Fruit fly (Drosophila melanogaster) whole organism, pupa: ENCODE results near the gene CG9536.
A peak's percentile ranks its signal among the peaks of the same experiment; 100 is the strongest.

ENCODE experiments used
- CG10348 ChIP-seq: fragments of 200-800 bp; sonication (Bioruptor generic); IDR thresholded peaks from 2 replicates; pipeline ENCODE4 v1.3.6; 2022; ENCODE audit warnings: missing biosample characterization, missing genetic modification characterization
- CG12605 ChIP-seq: fragments of 200-800 bp; sonication (Bioruptor generic); IDR thresholded peaks from 2 replicates; pipeline ENCODE4 v1.3.6; 2022; ENCODE audit warnings: missing biosample characterization, missing genetic modification characterization
- CG13204 ChIP-seq: fragments of 200-800 bp; sonication (Bioruptor generic); optimal IDR thresholded peaks from 2 replicates; lab custom pipeline; 2018; ENCODE audit warnings: missing biosample characterization, mild to moderate bottlenecking, missing genetic modification characterization, moderate library complexity
- CG14655 ChIP-seq: fragments of 200-800 bp; sonication (Bioruptor generic); optimal IDR thresholded peaks from 3 replicates; lab custom pipeline; 2017; ENCODE audit warnings: mild to moderate bottlenecking, missing biosample characterization, missing genetic modification reagents, missing genetic modification characterization
- CG15710 ChIP-seq: fragments of 200-800 bp; sonication (Bioruptor generic); optimal IDR thresholded peaks from 2 replicates; lab custom pipeline; 2018; ENCODE audit warnings: missing biosample characterization, mild to moderate bottlenecking, missing genetic modification characterization, moderate library complexity
- CG17806 ChIP-seq: fragments of 200-800 bp; sonication (Bioruptor generic); optimal IDR thresholded peaks from 2 replicates; lab custom pipeline; 2018; ENCODE audit warnings: missing biosample characterization, mild to moderate bottlenecking, missing genetic modification characterization, moderate library complexity
- CG32121 ChIP-seq: fragments of 200-800 bp; sonication (Bioruptor generic); IDR thresholded peaks from 2 replicates; pipeline ENCODE4 v1.3.6; 2022; ENCODE audit warnings: missing biosample characterization, missing genetic modification characterization
- CG34367 ChIP-seq: fragments of 200-800 bp; sonication (Bioruptor generic); optimal IDR thresholded peaks from 2 replicates; lab custom pipeline; 2018; ENCODE audit warnings: missing biosample characterization, mild to moderate bottlenecking, missing genetic modification characterization
- CG4496 ChIP-seq: fragments of 200-800 bp; sonication (Bioruptor generic); IDR thresholded peaks from 3 replicates; pipeline ENCODE4 v1.3.6; 2022; ENCODE audit warnings: missing biosample characterization, missing genetic modification characterization
- CG8159 ChIP-seq: fragments of 200-800 bp; sonication (Bioruptor generic); optimal IDR thresholded peaks from 3 replicates; lab custom pipeline; 2018; ENCODE audit warnings: missing biosample characterization, mild to moderate bottlenecking, missing genetic modification characterization, moderate library complexity
- CG8301 ChIP-seq: fragments of 200-800 bp; sonication (Bioruptor generic); optimal IDR thresholded peaks from 2 replicates; lab custom pipeline; 2018; ENCODE audit warnings: missing biosample characterization, mild to moderate bottlenecking, missing genetic modification characterization
- CG9948 ChIP-seq: fragments of 200-800 bp; sonication (Bioruptor generic); optimal IDR thresholded peaks from 2 replicates; lab custom pipeline; 2018; ENCODE audit warnings: missing biosample characterization, mild to moderate bottlenecking, missing genetic modification characterization, moderate library complexity
- D1 ChIP-seq: fragments of 200-800 bp; sonication (Bioruptor generic); optimal IDR thresholded peaks from 2 replicates; lab custom pipeline; 2018; ENCODE audit warnings: missing biosample characterization, mild to moderate bottlenecking, missing genetic modification characterization, moderate library complexity
- EcR ChIP-seq: fragments of 200-800 bp; sonication (Bioruptor generic); optimal IDR thresholded peaks from 3 replicates; lab custom pipeline; 2019; ENCODE audit warnings: missing biosample characterization, missing genetic modification characterization, mild to moderate bottlenecking, moderate library complexity, missing genetic modification reagents
- Ets98B ChIP-seq: fragments of 200-800 bp; sonication (Bioruptor generic); IDR thresholded peaks from 2 replicates; pipeline ENCODE4 v1.3.6; 2022; ENCODE audit warnings: missing biosample characterization, missing genetic modification characterization
- Pif1A ChIP-seq: fragments of 200-800 bp; sonication (Bioruptor generic); optimal IDR thresholded peaks from 3 replicates; lab custom pipeline; 2016; ENCODE audit warnings: missing biosample characterization, missing genetic modification characterization
- Pif1B ChIP-seq: fragments of 200-800 bp; sonication (Bioruptor generic); optimal IDR thresholded peaks from 3 replicates; lab custom pipeline; 2016; ENCODE audit warnings: missing biosample characterization, missing genetic modification characterization
- Snoo ChIP-seq: fragments of 200-800 bp; sonication (Bioruptor generic); optimal IDR thresholded peaks from 3 replicates; lab custom pipeline; 2017; ENCODE audit warnings: missing biosample characterization, mild to moderate bottlenecking, missing genetic modification characterization, inconsistent platforms
- fd96Ca ChIP-seq: fragments of 200-800 bp; sonication (Bioruptor generic); IDR thresholded peaks from 3 replicates; pipeline ENCODE4 v1.3.6; 2022; ENCODE audit warnings: missing biosample characterization, missing genetic modification characterization
- gl ChIP-seq: fragments of 200-800 bp; sonication (Bioruptor generic); optimal IDR thresholded peaks from 2 replicates; lab custom pipeline; 2018; ENCODE audit warnings: missing biosample characterization, mild to moderate bottlenecking, missing genetic modification characterization
- rn ChIP-seq: fragments of 200-800 bp; sonication (Bioruptor generic); IDR thresholded peaks from 2 replicates; pipeline ENCODE4 v1.3.6; 2022; ENCODE audit warnings: missing biosample characterization, missing genetic modification characterization

Gene CG9536

DNA sequence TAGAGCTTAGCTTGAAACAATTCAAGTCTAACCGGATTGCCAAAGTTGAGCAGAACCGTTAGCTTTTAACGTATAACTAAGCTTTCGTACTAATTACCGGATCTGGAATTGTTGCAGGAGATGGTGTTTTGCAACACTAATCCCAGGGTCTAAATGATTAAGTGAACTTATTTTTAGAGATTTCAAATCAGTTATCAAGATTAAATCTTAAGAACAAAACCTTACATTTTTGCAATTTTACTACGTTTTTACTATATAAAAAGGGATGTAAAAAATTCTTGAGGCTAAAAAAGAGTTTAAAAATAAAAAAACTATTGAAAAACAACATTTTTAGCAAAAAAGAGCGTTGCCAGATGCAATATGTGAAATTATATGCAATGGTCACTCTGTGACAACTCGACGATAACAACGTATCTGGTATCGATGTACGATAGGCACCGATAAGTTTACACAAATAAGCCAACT lies 11.9 kb upstream of the CG9536 start, which contains the start of the genes KFase and epsilonCOP:
Gene KFase, minus strand, starts transcription at position 81 of the 465 bp plus-strand sequence.
Gene epsilonCOP, plus strand, starts transcription at position 415 of the 465 bp plus-strand sequence.
- TF ChIP-seq Ets98B (GFP tag; lab: Robert Waterston, UW): peak; percentile 52
- TF ChIP-seq Pif1B (GFP tag; lab: Kevin White, UChicago): no peak

DNA sequence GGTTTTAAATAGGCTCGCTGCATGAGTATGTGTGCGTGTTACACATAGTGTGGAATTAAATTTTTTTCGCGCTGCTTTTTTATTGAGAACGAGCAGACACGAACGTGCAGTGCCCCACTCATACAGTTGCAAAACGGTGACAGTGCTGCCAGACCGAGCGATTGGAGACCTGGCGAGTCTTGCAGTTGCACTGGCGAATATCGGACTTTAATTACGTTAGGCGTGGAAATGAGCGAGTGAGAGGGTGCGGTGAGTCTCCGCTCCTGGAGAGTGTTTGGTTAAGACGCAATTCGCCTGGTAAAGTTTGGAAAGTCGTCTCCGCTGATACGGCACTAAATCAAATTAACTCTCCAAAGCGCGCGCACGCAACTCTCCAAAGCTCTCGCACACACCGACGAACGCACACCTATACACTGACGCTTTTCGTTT lies 4.5 kb upstream of the CG9536 start:
- TF ChIP-seq CG10348 (GFP tag; lab: Robert Waterston, UW) (no peak), EcR (GFP tag; lab: Kevin White, UChicago) (no peak), gl (tag; lab: Kevin White, UChicago) (no peak), CG8301 (tag; lab: Kevin White, UChicago) (no peak), CG4496 (0 out of 3 replicates have a peak, but pooled peaks have one; percentile 9), CG34367 (tag; lab: Kevin White, UChicago) (no peak), CG8159 (no peak), CG14655 (GFP tag; lab: Kevin White, UChicago) (no peak), Pif1B (GFP tag; lab: Kevin White, UChicago) (no peak), D1 (tag; lab: Kevin White, UChicago) (no peak), Pif1A (GFP tag; lab: Kevin White, UChicago) (no peak), Snoo (tag; lab: Kevin White, UChicago) (no peak), Ets98B (GFP tag; lab: Robert Waterston, UW) (peak; percentile 35), CG17806 (tag; lab: Kevin White, UChicago) (no peak), CG32121 (GFP tag; lab: Robert Waterston, UW) (0 out of 2 replicates have a peak, but pooled peaks have one; percentile 29), CG12605 (no peak), rn (GFP tag; lab: Robert Waterston, UW) (no peak), CG9948 (no peak), CG13204 (GFP tag; lab: Kevin White, UChicago) (no peak), fd96Ca (GFP tag; lab: Robert Waterston, UW) (0 out of 3 replicates have a peak, but pooled peaks have one; percentile 17), CG15710 (tag; lab: Kevin White, UChicago) (no peak)

DNA sequence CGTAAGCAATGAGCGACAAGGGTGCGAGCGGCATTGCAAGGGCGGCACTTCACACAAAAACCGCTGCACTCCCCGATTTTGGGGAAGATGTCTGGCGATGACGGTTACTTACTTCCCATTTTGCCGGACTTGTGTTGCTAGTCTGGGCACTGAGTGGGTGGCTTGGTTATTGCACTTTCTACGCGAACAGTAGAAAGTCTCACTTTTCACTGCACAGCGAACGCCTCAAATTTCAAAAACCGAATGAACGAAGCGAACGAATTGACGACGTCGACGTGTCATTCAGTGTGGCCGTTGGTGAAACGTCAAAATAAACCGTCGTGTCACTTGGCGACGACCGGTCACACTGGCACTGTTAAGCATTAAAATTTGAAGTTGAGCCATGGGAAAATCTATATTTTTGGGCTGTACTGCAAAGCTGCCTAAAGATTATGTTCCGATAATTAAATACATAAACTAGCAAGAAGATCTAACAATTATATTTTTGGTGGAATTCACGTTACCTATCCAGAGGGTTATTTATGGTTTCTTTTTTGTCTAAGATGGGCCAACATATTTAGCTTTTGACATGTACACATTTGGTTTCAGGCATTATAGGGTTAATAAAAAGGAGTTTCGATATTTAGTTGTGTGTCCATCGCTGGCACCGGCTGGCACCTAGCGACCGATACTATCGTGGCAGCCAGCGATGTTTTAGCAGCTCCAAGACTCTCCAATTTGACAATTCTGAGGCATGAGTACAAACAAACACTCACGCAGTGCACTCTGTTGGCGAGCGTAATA lies 3.6 kb upstream of the CG9536 start, which contains the start of the genes Sec61alpha and Daxx:
Gene Sec61alpha, minus strand, starts transcription at position 364 of the 783 bp plus-strand sequence.
Gene Daxx, plus strand, starts transcription at position 718 of the 783 bp plus-strand sequence.
- TF ChIP-seq EcR (GFP tag; lab: Kevin White, UChicago) (no peak), CG17806 (tag; lab: Kevin White, UChicago) (peak; percentile 78), CG34367 (tag; lab: Kevin White, UChicago) (peak; percentile 72), fd96Ca (GFP tag; lab: Robert Waterston, UW) (peak; percentile 78), Pif1A (GFP tag; lab: Kevin White, UChicago) (no peak), CG9948 (peak; percentile 75), CG32121 (GFP tag; lab: Robert Waterston, UW) (peak; percentile 65; the same call in 1 of the 2 replicates), CG12605 (peak; percentile 19; the same call in 1 of the 2 replicates), D1 (tag; lab: Kevin White, UChicago) (no peak), CG8301 (tag; lab: Kevin White, UChicago) (peak; percentile 71), CG8159 (peak; percentile 77), CG4496 (peak; percentile 78), CG10348 (GFP tag; lab: Robert Waterston, UW) (no peak), CG13204 (GFP tag; lab: Kevin White, UChicago) (no peak), Snoo (tag; lab: Kevin White, UChicago) (peak; percentile 63), gl (tag; lab: Kevin White, UChicago) (no peak), CG14655 (GFP tag; lab: Kevin White, UChicago) (no peak), Pif1B (GFP tag; lab: Kevin White, UChicago) (no peak), CG15710 (tag; lab: Kevin White, UChicago) (peak; percentile 78), Ets98B (GFP tag; lab: Robert Waterston, UW) (peak; percentile 74), rn (GFP tag; lab: Robert Waterston, UW) (peak; percentile 56; the same call in 1 of the 2 replicates)

DNA sequence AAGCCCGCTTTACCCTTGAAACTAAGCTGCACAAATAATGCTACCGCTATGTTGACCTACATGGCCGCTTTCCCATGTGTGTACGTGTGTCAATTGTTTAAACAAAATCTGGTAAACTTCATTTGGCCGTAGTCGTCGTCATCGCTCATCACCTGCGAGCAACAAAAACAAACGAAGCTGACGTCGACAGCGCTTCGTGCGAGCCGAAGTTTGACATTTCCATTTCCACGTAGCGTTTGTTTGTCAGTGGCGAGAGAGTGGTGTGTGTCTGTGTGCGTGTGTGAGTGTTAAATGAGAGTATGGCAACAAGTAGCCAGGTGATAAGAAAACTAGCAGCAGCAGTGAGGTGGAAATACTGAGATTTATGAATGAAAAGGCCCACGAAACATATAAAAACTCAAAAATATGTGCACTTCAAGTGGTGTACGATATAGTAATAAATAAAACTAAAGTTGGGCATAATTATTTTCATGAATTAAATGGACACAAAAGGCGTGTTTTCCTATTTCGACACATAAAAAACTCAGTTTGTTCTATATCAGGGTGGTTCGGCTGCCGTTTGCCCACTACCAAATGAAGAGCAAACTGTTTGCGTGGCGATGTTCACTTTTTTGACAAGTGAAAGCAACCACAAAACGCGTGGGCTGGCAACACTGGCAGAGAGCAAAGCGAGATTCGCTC lies 2.6 kb upstream of the CG9536 start:
- TF ChIP-seq CG10348 (GFP tag; lab: Robert Waterston, UW) (no peak), EcR (GFP tag; lab: Kevin White, UChicago) (peak; percentile 5), fd96Ca (GFP tag; lab: Robert Waterston, UW) (no peak), CG8301 (tag; lab: Kevin White, UChicago) (peak; percentile 14), CG12605 (peak; percentile 55), CG14655 (GFP tag; lab: Kevin White, UChicago) (peak; percentile 25)
